Fruit fly (Drosophila melanogaster) whole organism, embryonic: ENCODE data around the gene Vti1a.
A peak's percentile ranks its signal among the peaks of the same experiment; 100 is the strongest.

Source experiments
- Atf3 ChIP-seq: fragments of 200-800 bp; sonication (Bioruptor generic); optimal IDR thresholded peaks from 3 replicates; lab custom pipeline; 2016; ENCODE audit warnings: missing biosample characterization, missing genetic modification characterization
- CG10321 ChIP-seq: fragments of 200-800 bp; sonication (Bioruptor generic); IDR thresholded peaks from 2 replicates; pipeline ENCODE4 v1.3.6; 2022; ENCODE audit warnings: missing biosample characterization, missing genetic modification characterization
- CG10654 ChIP-seq: fragments of 200-800 bp; sonication (Bioruptor generic); optimal IDR thresholded peaks from 2 replicates; lab custom pipeline; 2016; ENCODE audit warnings: missing biosample characterization, missing genetic modification characterization
- CG11560 ChIP-seq: fragments of 200-800 bp; sonication (Bioruptor generic); IDR thresholded peaks from 3 replicates; pipeline ENCODE4 v1.3.6; 2022; ENCODE audit warnings: missing biosample characterization, missing genetic modification characterization
- CG1233 ChIP-seq: fragments of 200-800 bp; sonication (Bioruptor generic); optimal IDR thresholded peaks from 4 replicates; lab custom pipeline; 2018; ENCODE audit warnings: missing biosample characterization, mild to moderate bottlenecking, missing genetic modification characterization
- CG13296 ChIP-seq: fragments of 200-800 bp; sonication (Bioruptor generic); optimal IDR thresholded peaks from 3 replicates; lab custom pipeline; 2018; ENCODE audit warnings: missing biosample characterization, mild to moderate bottlenecking, missing genetic modification characterization
- CG17385 ChIP-seq: fragments of 200-800 bp; sonication (Bioruptor generic); optimal IDR thresholded peaks from 3 replicates; lab custom pipeline; 2018; ENCODE audit warnings: missing biosample characterization, mild to moderate bottlenecking, missing genetic modification characterization
- CG2116 ChIP-seq: fragments of 200-800 bp; sonication (Bioruptor generic); optimal IDR thresholded peaks from 3 replicates; lab custom pipeline; 2018; ENCODE audit warnings: missing biosample characterization, mild to moderate bottlenecking, missing genetic modification characterization
- CG2678 ChIP-seq: fragments of 200-800 bp; sonication (Bioruptor generic); optimal IDR thresholded peaks from 3 replicates; lab custom pipeline; 2019; ENCODE audit warnings: missing biosample characterization, mild to moderate bottlenecking, missing genetic modification characterization, moderate library complexity
- CG31224 ChIP-seq: fragments of 200-800 bp; sonication (Bioruptor generic); IDR thresholded peaks from 2 replicates; pipeline ENCODE4 v1.3.6; 2022; ENCODE audit warnings: missing biosample characterization, missing genetic modification characterization
- CG32532 ChIP-seq: fragments of 200-800 bp; sonication (Bioruptor generic); IDR thresholded peaks from 2 replicates; pipeline ENCODE4 v1.3.6; 2022; ENCODE audit warnings: missing biosample characterization, missing genetic modification characterization
- CG33213 ChIP-seq: fragments of 200-800 bp; sonication (Bioruptor generic); optimal IDR thresholded peaks from 3 replicates; lab custom pipeline; 2016; ENCODE audit warnings: missing biosample characterization, missing genetic modification characterization
- CG34376 ChIP-seq: fragments of 200-800 bp; sonication (Bioruptor generic); optimal IDR thresholded peaks from 2 replicates; lab custom pipeline; 2018; ENCODE audit warnings: missing biosample characterization, mild to moderate bottlenecking, missing genetic modification characterization
- CG34422 ChIP-seq: fragments of 200-800 bp; sonication (Bioruptor generic); IDR thresholded peaks from 3 replicates; pipeline ENCODE4 v1.3.6; 2022; ENCODE audit warnings: missing biosample characterization, missing genetic modification characterization
- CG4404 ChIP-seq: fragments of 200-800 bp; sonication (Bioruptor generic); IDR thresholded peaks from 2 replicates; pipeline ENCODE4 v1.3.6; 2022; ENCODE audit warnings: missing biosample characterization, missing genetic modification characterization
- CG6254 ChIP-seq: fragments of 200-800 bp; sonication (Bioruptor generic); optimal IDR thresholded peaks from 3 replicates; lab custom pipeline; 2017; ENCODE audit warnings: mild to moderate bottlenecking, missing biosample characterization, missing genetic modification reagents, missing genetic modification characterization
- CG6689 ChIP-seq: fragments of 200-800 bp; sonication (Bioruptor generic); IDR thresholded peaks from 2 replicates; pipeline ENCODE4 v1.3.6; 2022; ENCODE audit warnings: missing biosample characterization, missing genetic modification characterization
- D19A ChIP-seq: fragments of 200-800 bp; optimal IDR thresholded peaks from 3 replicates; lab custom pipeline; 2019; ENCODE audit warnings: missing biosample characterization, mild to moderate bottlenecking, missing genetic modification characterization, moderate library complexity
- Dfd ChIP-seq, 2 experiments: fragments of >200 bp; optimal IDR thresholded peaks; 2 replicates each; lab custom pipeline; 2017; ENCODE audit warnings: missing biosample characterization in 2 of 2, missing genetic modification characterization in 2 of 2
- Dll ChIP-seq: fragments of 200-800 bp; sonication (Bioruptor generic); IDR thresholded peaks from 4 replicates; pipeline ENCODE4 v1.3.6; 2022; ENCODE audit warnings: missing biosample characterization, missing genetic modification characterization; ENCODE audit not compliant: partially characterized antibody
- Dp ChIP-seq: fragments of 200-800 bp; sonication (Bioruptor generic); optimal IDR thresholded peaks from 2 replicates; lab custom pipeline; 2018; ENCODE audit warnings: missing biosample characterization, mild to moderate bottlenecking, missing genetic modification characterization, moderate library complexity
- Fer1 ChIP-seq: fragments of 200-800 bp; sonication (Bioruptor generic); optimal IDR thresholded peaks from 2 replicates; lab custom pipeline; 2017; ENCODE audit warnings: missing biosample characterization, mild to moderate bottlenecking, missing genetic modification characterization
- HHEX ChIP-seq: fragments of 200-800 bp; sonication (Bioruptor generic); optimal IDR thresholded peaks from 3 replicates; lab custom pipeline; 2017; ENCODE audit warnings: missing biosample characterization, mild to moderate bottlenecking, missing genetic modification characterization, missing genetic modification reagents
- HLH54F ChIP-seq: fragments of 200-800 bp; sonication (Bioruptor generic); optimal IDR thresholded peaks from 3 replicates; lab custom pipeline; 2016; ENCODE audit warnings: missing biosample characterization, missing genetic modification characterization
- Hey ChIP-seq: fragments of 200-800 bp; sonication (Bioruptor generic); optimal IDR thresholded peaks from 3 replicates; lab custom pipeline; 2018; ENCODE audit warnings: missing biosample characterization, mild to moderate bottlenecking, missing genetic modification characterization
- Lim3 ChIP-seq: fragments of 200-800 bp; sonication (Bioruptor generic); IDR thresholded peaks from 2 replicates; pipeline ENCODE4 v1.3.6; 2022; ENCODE audit warnings: missing biosample characterization, missing genetic modification characterization
- Mrtf ChIP-seq: fragments of 200-800 bp; sonication (Bioruptor generic); IDR thresholded peaks from 3 replicates; pipeline ENCODE4 v1.3.6; 2022; ENCODE audit warnings: missing biosample characterization, missing genetic modification characterization
- Neu2 ChIP-seq: fragments of 200-800 bp; sonication (Bioruptor generic); optimal IDR thresholded peaks from 3 replicates; lab custom pipeline; 2016; ENCODE audit warnings: missing biosample characterization, missing genetic modification characterization, borderline replicate concordance
- Rfx ChIP-seq: fragments of 200-800 bp; sonication (Bioruptor generic); IDR thresholded peaks from 2 replicates; pipeline ENCODE4 v1.3.6; 2022; ENCODE audit warnings: missing biosample characterization, missing genetic modification characterization
- Sox100B ChIP-seq: fragments of 200-800 bp; sonication (Bioruptor generic); optimal IDR thresholded peaks from 3 replicates; lab custom pipeline; 2018; ENCODE audit warnings: missing biosample characterization, mild to moderate bottlenecking, missing genetic modification characterization
- Ssrp ChIP-seq: fragments of 200-800 bp; sonication (Bioruptor generic); optimal IDR thresholded peaks from 2 replicates; lab custom pipeline; 2018; ENCODE audit warnings: missing biosample characterization, mild to moderate bottlenecking, missing genetic modification characterization, moderate library complexity
- ara ChIP-seq: fragments of 200-800 bp; sonication (Bioruptor generic); IDR thresholded peaks from 2 replicates; pipeline ENCODE4 v1.3.6; 2022; ENCODE audit warnings: missing biosample characterization, missing genetic modification characterization
- cas ChIP-seq: fragments of 200-800 bp; sonication (Bioruptor generic); IDR thresholded peaks from 2 replicates; pipeline ENCODE4 v1.3.6; 2022; ENCODE audit warnings: missing biosample characterization, missing genetic modification characterization
- chn ChIP-seq: fragments of 200-800 bp; sonication (Bioruptor generic); optimal IDR thresholded peaks from 2 replicates; lab custom pipeline; 2016; ENCODE audit warnings: missing biosample characterization, missing genetic modification characterization
- ems ChIP-seq: fragments of 200-800 bp; sonication (Bioruptor generic); optimal IDR thresholded peaks from 3 replicates; lab custom pipeline; 2016; ENCODE audit warnings: missing biosample characterization, missing genetic modification characterization
- eyg ChIP-seq: fragments of 200-800 bp; sonication (Bioruptor generic); optimal IDR thresholded peaks from 3 replicates; lab custom pipeline; 2016; ENCODE audit warnings: missing biosample characterization, missing genetic modification characterization
- ftz-f1 ChIP-seq: fragments of 200-800 bp; sonication (Bioruptor generic); optimal IDR thresholded peaks from 2 replicates; lab custom pipeline; 2016; ENCODE audit warnings: missing biosample characterization, missing genetic modification characterization
- gem ChIP-seq: fragments of 200-800 bp; sonication (Bioruptor generic); optimal IDR thresholded peaks from 2 replicates; lab custom pipeline; 2019; ENCODE audit warnings: missing biosample characterization, mild to moderate bottlenecking, missing genetic modification characterization, moderate library complexity
- hth ChIP-seq: fragments of >200 bp; optimal IDR thresholded peaks from 2 replicates; lab custom pipeline; 2017; ENCODE audit warnings: inconsistent platforms
- kah ChIP-seq: fragments of 200-800 bp; sonication (Bioruptor generic); optimal IDR thresholded peaks from 2 replicates; lab custom pipeline; 2018; ENCODE audit warnings: missing biosample characterization, mild to moderate bottlenecking, missing genetic modification characterization
- nerfin-2 ChIP-seq: fragments of 200-800 bp; sonication (Bioruptor generic); IDR thresholded peaks from 2 replicates; pipeline ENCODE4 v1.3.6; 2022; ENCODE audit warnings: missing biosample characterization, missing genetic modification characterization; ENCODE audit not compliant: partially characterized antibody
- run ChIP-seq: fragments of 200-800 bp; sonication (Bioruptor generic); optimal IDR thresholded peaks from 3 replicates; lab custom pipeline; 2018; ENCODE audit warnings: missing biosample characterization, mild to moderate bottlenecking, missing genetic modification characterization
- seq ChIP-seq: fragments of 200-800 bp; sonication (Bioruptor generic); IDR thresholded peaks from 2 replicates; pipeline ENCODE4 v1.3.6; 2022; ENCODE audit warnings: missing biosample characterization, missing genetic modification characterization
- shn ChIP-seq: fragments of 200-800 bp; sonication (Bioruptor generic); optimal IDR thresholded peaks from 3 replicates; lab custom pipeline; 2016; ENCODE audit warnings: missing biosample characterization, missing genetic modification characterization
- trh ChIP-seq: fragments of 200-800 bp; sonication (Bioruptor generic); optimal IDR thresholded peaks from 2 replicates; lab custom pipeline; 2016; ENCODE audit warnings: missing biosample characterization, missing genetic modification characterization
- tup ChIP-seq: fragments of 200-800 bp; sonication (Bioruptor generic); optimal IDR thresholded peaks from 2 replicates; lab custom pipeline; 2016; ENCODE audit warnings: missing biosample characterization, mild to moderate bottlenecking, missing genetic modification characterization, moderate library complexity
- unc-4 ChIP-seq: fragments of 200-800 bp; sonication (Bioruptor generic); IDR thresholded peaks from 2 replicates; pipeline ENCODE4 v1.3.6; 2022; ENCODE audit warnings: missing biosample characterization, missing genetic modification characterization; ENCODE audit not compliant: partially characterized antibody
- unpg ChIP-seq: fragments of 200-800 bp; sonication (Bioruptor generic); optimal IDR thresholded peaks from 3 replicates; lab custom pipeline; 2018; ENCODE audit warnings: missing biosample characterization, mild to moderate bottlenecking, missing genetic modification characterization, moderate library complexity
- vvl ChIP-seq: fragments of 200-800 bp; sonication (Bioruptor generic); IDR thresholded peaks from 2 replicates; pipeline ENCODE4 v1.3.6; 2022; ENCODE audit warnings: missing biosample characterization, missing genetic modification characterization

Vti1a gene

dm6 chr3L:738523-739356 is 46.0 kb upstream of the Vti1a start (continued):
- peak; percentile 87 for TF ChIP-seq kah (GFP tag; lab: Kevin White, UChicago)
- peak; percentile 66 for TF ChIP-seq trh (GFP tag; lab: Kevin White, UChicago)
- no peak for TF ChIP-seq eyg
- peak; percentile 28 for TF ChIP-seq Atf3 (GFP tag; lab: Kevin White, UChicago)
- peak; percentile 97 for TF ChIP-seq vvl (GFP tag; lab: Robert Waterston, UW)
- peak; percentile 90 for TF ChIP-seq CG6689 (GFP tag; lab: Robert Waterston, UW)
- no peak for TF ChIP-seq Dp (GFP tag; lab: Kevin White, UChicago)
- peak; percentile 61 for TF ChIP-seq CG11560 (tag; lab: Robert Waterston, UW)
- TF ChIP-seq CG2116: peak; percentile 65
- peak; percentile 94 for TF ChIP-seq CG6254
- peak; percentile 86 for TF ChIP-seq CG13296 (GFP tag; lab: Kevin White, UChicago)
- peak; percentile 55; the same call in 1 of the 2 replicates for TF ChIP-seq cas (GFP tag; lab: Robert Waterston, UW)
- TF ChIP-seq Neu2 (GFP tag; lab: Kevin White, UChicago): no peak
- TF ChIP-seq seq (GFP tag; lab: Robert Waterston, UW): peak; percentile 87
- peak; percentile 89 for TF ChIP-seq CG17385 (GFP tag; lab: Kevin White, UChicago)
- 0 out of 4 replicates have a peak, but pooled peaks have one; percentile 37 for TF ChIP-seq Dll (GFP tag; lab: Robert Waterston, UW)
- TF ChIP-seq ems: peak; percentile 76
- TF ChIP-seq CG1233 (GFP tag; lab: Kevin White, UChicago): peak; percentile 91
- TF ChIP-seq CG34376: peak; percentile 60
- TF ChIP-seq CG34422: peak; percentile 94
- TF ChIP-seq hth (lab: Kevin White, UChicago): no peak
- TF ChIP-seq CG10654 (GFP tag; lab: Kevin White, UChicago): peak; percentile 89
- peak; percentile 32 for TF ChIP-seq CG33213 (GFP tag; lab: Kevin White, UChicago)
- TF ChIP-seq ftz-f1 (GFP tag; lab: Kevin White, UChicago): peak; percentile 28
- TF ChIP-seq HLH54F (GFP tag; lab: Kevin White, UChicago): peak; percentile 45
- peak; percentile 89 for TF ChIP-seq Fer1 (GFP tag; lab: Kevin White, UChicago)
- no peak for TF ChIP-seq Dfd (GFP tag; optimal IDR thresholded peaks at IDR 0.05; lab: Kevin White, UChicago)
- no peak for TF ChIP-seq nerfin-2
- TF ChIP-seq tup (GFP tag; lab: Kevin White, UChicago): peak; percentile 17
- peak; percentile 93 for TF ChIP-seq ara
- peak; percentile 85 for TF ChIP-seq run (tag; lab: Kevin White, UChicago)
- TF ChIP-seq Sox100B: peak; percentile 93
- peak; percentile 25 for TF ChIP-seq shn
- TF ChIP-seq Hey (tag; lab: Kevin White, UChicago): peak; percentile 19
- peak; percentile 60 for TF ChIP-seq chn (GFP tag; lab: Kevin White, UChicago)
- peak; percentile 71 for TF ChIP-seq CG31224 (GFP tag; lab: Robert Waterston, UW)
- TF ChIP-seq HHEX (GFP tag; lab: Kevin White, UChicago): peak; percentile 89
- peak; percentile 68 for TF ChIP-seq Lim3 (GFP tag; lab: Robert Waterston, UW)
- TF ChIP-seq unpg (GFP tag; lab: Kevin White, UChicago): peak; percentile 94
- peak; percentile 92 for TF ChIP-seq Ssrp (tag; lab: Kevin White, UChicago)
- peak; percentile 85 for TF ChIP-seq Mrtf (GFP tag; lab: Robert Waterston, UW)
- peak; percentile 74; the same call in 1 of the 2 replicates for TF ChIP-seq CG10321
- TF ChIP-seq CG32532 (GFP tag; lab: Robert Waterston, UW): peak; percentile 91
- peak; percentile 94 for TF ChIP-seq CG2678 (tag; lab: Kevin White, UChicago)
- peak; percentile 78 for TF ChIP-seq D19A
- peak; percentile 84 for TF ChIP-seq Rfx (GFP tag; lab: Robert Waterston, UW)
- TF ChIP-seq unc-4: no peak
- TF ChIP-seq CG4404: peak; percentile 80
- peak; percentile 96 for TF ChIP-seq gem (tag; lab: Kevin White, UChicago)
